Worm (Caenorhabditis elegans) whole organism, mixed stage, embryonic: Measurements from ENCODE around the gene ubc-26.

ENCODE experiments used
- elt-3 ChIP-seq: fragments of 150-350 bp; optimal IDR thresholded peaks from 2 replicates; lab custom pipeline; 2014; ENCODE audit warnings: missing biosample characterization, missing genetic modification characterization
- flh-1 ChIP-seq: fragments of 200-800 bp; sonication (Bioruptor generic); optimal IDR thresholded peaks from 2 replicates; lab custom pipeline; 2018; ENCODE audit warnings: mild to moderate bottlenecking, missing genetic modification characterization, moderate library complexity, missing compliant biosample characterization
- ham-2 ChIP-seq: fragments of 200-800 bp; sonication (Bioruptor generic); optimal IDR thresholded peaks from 2 replicates; lab custom pipeline; 2018; ENCODE audit warnings: mild to moderate bottlenecking, missing genetic modification characterization, missing compliant biosample characterization
- hlh-1 ChIP-seq: fragments of 150-350 bp; optimal IDR thresholded peaks from 2 replicates; lab custom pipeline; 2014; ENCODE audit warnings: missing biosample characterization, missing genetic modification reagents, missing genetic modification characterization
- lin-13 ChIP-seq: fragments of 150-350 bp; optimal IDR thresholded peaks from 2 replicates; lab custom pipeline; 2014; ENCODE audit warnings: missing biosample characterization, missing genetic modification characterization
- lin-32 ChIP-seq: fragments of 200-800 bp; sonication (Bioruptor generic); optimal IDR thresholded peaks from 2 replicates; lab custom pipeline; 2018; ENCODE audit warnings: mild to moderate bottlenecking, missing genetic modification characterization, missing compliant biosample characterization
- mab-5 ChIP-seq: fragments of 150-350 bp; optimal IDR thresholded peaks from 2 replicates; lab custom pipeline; 2014; ENCODE audit warnings: missing biosample characterization, missing genetic modification characterization
- nhr-12 ChIP-seq: fragments of 150-350 bp; optimal IDR thresholded peaks from 2 replicates; lab custom pipeline; 2014; ENCODE audit warnings: missing biosample characterization, missing genetic modification characterization
- nhr-76 ChIP-seq: sonication (generic microtip); optimal IDR thresholded peaks from 2 replicates; lab custom pipeline; 2017; ENCODE audit warnings: missing biosample characterization, missing genetic modification characterization
- snpc-4 ChIP-seq: fragments of 150-350 bp; optimal IDR thresholded peaks from 2 replicates; lab custom pipeline; 2014; ENCODE audit warnings: missing biosample characterization, missing genetic modification characterization
- sptf-1 ChIP-seq: sonication (generic microtip); optimal IDR thresholded peaks from 2 replicates; lab custom pipeline; 2017; ENCODE audit warnings: mild to moderate bottlenecking, missing genetic modification characterization, moderate library complexity, missing compliant biosample characterization

Gene ubc-26

ce11 chrII:2845674-2846073 is 54.5 kb downstream of the ubc-26 start:
- TF ChIP-seq flh-1 (GFP tag; lab: Kevin White, UChicago) (no peak), lin-32 (GFP tag; lab: Kevin White, UChicago) (no peak), lin-13 (tag; lab: Kevin White, UChicago) (no peak), nhr-12 (no peak), sptf-1 (tag; lab: Kevin White, UChicago) (no peak), nhr-76 (tag; lab: Kevin White, UChicago) (no peak), hlh-1 (no peak), elt-3 (tag; lab: Kevin White, UChicago) (no peak), mab-5 (tag; lab: Kevin White, UChicago) (no peak), snpc-4 (no peak), ham-2 (no peak)
- TF ChIP-seq, all 35 proteins: peak for 0
